Fruit fly (Drosophila melanogaster) whole organism, embryonic: ENCODE results near the gene rut.

ENCODE experiments used
- ATbp ChIP-seq: fragments of 200-800 bp; sonication (Bioruptor generic); optimal IDR thresholded peaks from 2 replicates; lab custom pipeline; 2017; ENCODE audit warnings: missing biosample characterization, mild to moderate bottlenecking, missing genetic modification characterization, missing genetic modification reagents
- CG1024 ChIP-seq: fragments of 200-800 bp; sonication (Bioruptor generic); IDR thresholded peaks from 2 replicates; pipeline ENCODE4 v1.3.6; 2022; ENCODE audit warnings: missing biosample characterization, missing genetic modification characterization
- CG11247 ChIP-seq: fragments of 200-800 bp; sonication (Bioruptor generic); IDR thresholded peaks from 2 replicates; pipeline ENCODE4 v1.3.6; 2022; ENCODE audit warnings: missing biosample characterization, missing genetic modification characterization
- CG11398 ChIP-seq: fragments of 200-800 bp; sonication (Bioruptor generic); optimal IDR thresholded peaks from 2 replicates; lab custom pipeline; 2016; ENCODE audit warnings: missing biosample characterization, missing genetic modification characterization
- CG12104 ChIP-seq: fragments of 200-800 bp; sonication (Bioruptor generic); optimal IDR thresholded peaks from 3 replicates; lab custom pipeline; 2016; ENCODE audit warnings: missing biosample characterization, missing genetic modification characterization
- CG13424 ChIP-seq: fragments of 200-800 bp; sonication (Bioruptor generic); optimal IDR thresholded peaks from 2 replicates; lab custom pipeline; 2019; ENCODE audit warnings: missing biosample characterization, mild to moderate bottlenecking, missing genetic modification characterization, moderate library complexity
- CG1529 ChIP-seq: fragments of 200-800 bp; sonication (Bioruptor generic); optimal IDR thresholded peaks from 3 replicates; lab custom pipeline; 2018; ENCODE audit warnings: missing biosample characterization, missing genetic modification characterization
- CG16779 ChIP-seq: fragments of 200-800 bp; sonication (Bioruptor generic); IDR thresholded peaks from 2 replicates; pipeline ENCODE4 v1.3.6; 2022; ENCODE audit warnings: missing biosample characterization, missing genetic modification characterization
- CG16813 ChIP-seq: fragments of 200-800 bp; sonication (Bioruptor generic); IDR thresholded peaks from 3 replicates; pipeline ENCODE4 v1.3.6; 2022; ENCODE audit warnings: missing biosample characterization, missing genetic modification characterization; ENCODE audit not compliant: partially characterized antibody
- CG1792 ChIP-seq: fragments of 200-800 bp; sonication (Bioruptor generic); optimal IDR thresholded peaks from 2 replicates; lab custom pipeline; 2016; ENCODE audit warnings: missing biosample characterization, missing genetic modification characterization
- CG3838 ChIP-seq: fragments of 200-800 bp; sonication (Bioruptor generic); optimal IDR thresholded peaks from 3 replicates; lab custom pipeline; 2016; ENCODE audit warnings: missing biosample characterization, missing genetic modification characterization
- CG42726 ChIP-seq: fragments of 200-800 bp; sonication (Bioruptor generic); IDR thresholded peaks from 2 replicates; pipeline ENCODE4 v1.3.6; 2022; ENCODE audit warnings: missing biosample characterization, missing genetic modification characterization; ENCODE audit not compliant: partially characterized antibody
- CG6683 ChIP-seq: fragments of 200-800 bp; sonication (Bioruptor generic); optimal IDR thresholded peaks from 2 replicates; lab custom pipeline; 2017; ENCODE audit warnings: missing biosample characterization, mild to moderate bottlenecking, missing genetic modification characterization, missing genetic modification reagents
- CG9727 ChIP-seq: fragments of 200-800 bp; sonication (Bioruptor generic); optimal IDR thresholded peaks from 3 replicates; lab custom pipeline; 2017; ENCODE audit warnings: missing biosample characterization, mild to moderate bottlenecking, missing genetic modification characterization
- Dek ChIP-seq: fragments of 200-800 bp; sonication (Bioruptor generic); optimal IDR thresholded peaks from 3 replicates; lab custom pipeline; 2019; ENCODE audit warnings: missing biosample characterization, mild to moderate bottlenecking, missing genetic modification characterization, moderate library complexity
- Dip3 ChIP-seq: fragments of 200-800 bp; sonication (Bioruptor generic); optimal IDR thresholded peaks from 3 replicates; lab custom pipeline; 2016; ENCODE audit warnings: missing biosample characterization, missing genetic modification characterization
- Ets97D ChIP-seq: fragments of 200-800 bp; sonication (Bioruptor generic); optimal IDR thresholded peaks from 3 replicates; lab custom pipeline; 2016; ENCODE audit warnings: missing biosample characterization, missing genetic modification characterization
- Fer3 ChIP-seq: fragments of 200-800 bp; sonication (Bioruptor generic); optimal IDR thresholded peaks from 2 replicates; lab custom pipeline; 2018; ENCODE audit warnings: missing biosample characterization, mild to moderate bottlenecking, missing genetic modification characterization, moderate library complexity
- Gsc ChIP-seq: fragments of 200-800 bp; sonication (Bioruptor generic); IDR thresholded peaks from 2 replicates; pipeline ENCODE4 v1.3.6; 2022; ENCODE audit warnings: missing biosample characterization, missing genetic modification characterization
- HmgZ ChIP-seq: fragments of 200-800 bp; sonication (Bioruptor generic); optimal IDR thresholded peaks from 2 replicates; lab custom pipeline; 2018; ENCODE audit warnings: missing biosample characterization, mild to moderate bottlenecking, missing genetic modification characterization
- Hr39 ChIP-seq: fragments of >200 bp; optimal IDR thresholded peaks from 2 replicates; lab custom pipeline; 2017
- Hr51 ChIP-seq, 2 experiments: fragments of 200-800 bp; sonication (Bioruptor generic); optimal IDR thresholded peaks; 2 replicates in 1 of 2; 3 replicates in 1 of 2; lab custom pipeline; 2016 to 2018; ENCODE audit warnings: missing biosample characterization in 2 of 2, missing genetic modification characterization in 2 of 2, mild to moderate bottlenecking in 1 of 2, moderate library complexity in 1 of 2
- Hsf ChIP-seq: fragments of 200-800 bp; sonication (Bioruptor generic); optimal IDR thresholded peaks from 3 replicates; lab custom pipeline; 2016; ENCODE audit warnings: missing biosample characterization, missing genetic modification characterization
- Jarid2 ChIP-seq: fragments of 200-800 bp; sonication (Bioruptor generic); optimal IDR thresholded peaks from 3 replicates; lab custom pipeline; 2017; ENCODE audit warnings: mild to moderate bottlenecking, missing biosample characterization, missing genetic modification reagents, missing genetic modification characterization
- Lim3 ChIP-seq: fragments of 200-800 bp; sonication (Bioruptor generic); IDR thresholded peaks from 2 replicates; pipeline ENCODE4 v1.3.6; 2022; ENCODE audit warnings: missing biosample characterization, missing genetic modification characterization
- Mad ChIP-seq: fragments of 200-800 bp; sonication (Bioruptor generic); optimal IDR thresholded peaks from 2 replicates; lab custom pipeline; 2016; ENCODE audit warnings: missing biosample characterization, missing genetic modification characterization
- Med ChIP-seq: fragments of 200-800 bp; sonication (Bioruptor generic); peaks from one replicate; lab custom pipeline; 2016; ENCODE audit warnings: missing biosample characterization, missing genetic modification characterization, mild to moderate bottlenecking, inconsistent platforms, moderate library complexity
- Myb ChIP-seq: fragments of 200-800 bp; sonication (Bioruptor generic); optimal IDR thresholded peaks from 2 replicates; lab custom pipeline; 2016; ENCODE audit warnings: missing biosample characterization, missing genetic modification characterization
- Opbp ChIP-seq: fragments of 200-800 bp; sonication (Bioruptor generic); IDR thresholded peaks from 3 replicates; pipeline ENCODE4 v1.3.6; 2022; ENCODE audit warnings: missing biosample characterization, missing genetic modification characterization; ENCODE audit not compliant: partially characterized antibody
- Pdp1 ChIP-seq, 2 experiments: fragments of 200-800 bp; sonication (Bioruptor generic); optimal IDR thresholded peaks; 3 replicates each; lab custom pipeline; 2016; ENCODE audit warnings: missing biosample characterization in 2 of 2, missing genetic modification characterization in 2 of 2, mild to moderate bottlenecking in 1 of 2, moderate library complexity in 1 of 2
- Sox102F ChIP-seq: fragments of 200-800 bp; sonication (Bioruptor generic); optimal IDR thresholded peaks from 2 replicates; lab custom pipeline; 2018; ENCODE audit warnings: missing biosample characterization, mild to moderate bottlenecking, missing genetic modification characterization, moderate library complexity
- TFAM ChIP-seq: fragments of 200-800 bp; sonication (Bioruptor generic); optimal IDR thresholded peaks from 2 replicates; lab custom pipeline; 2017; ENCODE audit warnings: missing biosample characterization, missing genetic modification characterization, inconsistent platforms
- Tbp ChIP-seq: fragments of >200 bp; optimal IDR thresholded peaks from 2 replicates; lab custom pipeline; 2018; ENCODE audit warnings: missing biosample characterization, missing genetic modification characterization
- ab ChIP-seq: fragments of 200-800 bp; sonication (Bioruptor generic); optimal IDR thresholded peaks from 2 replicates; lab custom pipeline; 2016; ENCODE audit warnings: missing biosample characterization, missing genetic modification characterization
- al ChIP-seq: fragments of 200-800 bp; sonication (Bioruptor generic); IDR thresholded peaks from 2 replicates; pipeline ENCODE4 v1.3.6; 2022; ENCODE audit warnings: missing biosample characterization, missing genetic modification characterization
- ato ChIP-seq: fragments of 200-800 bp; sonication (Bioruptor generic); IDR thresholded peaks from 2 replicates; pipeline ENCODE4 v1.3.6; 2022; ENCODE audit warnings: missing biosample characterization, missing genetic modification characterization; ENCODE audit not compliant: partially characterized antibody
- bowl ChIP-seq: fragments of 200-800 bp; sonication (Bioruptor generic); IDR thresholded peaks from 2 replicates; pipeline ENCODE4 v1.3.6; 2022; ENCODE audit warnings: missing biosample characterization, missing genetic modification characterization
- br ChIP-seq: fragments of >200 bp; optimal IDR thresholded peaks from 2 replicates; lab custom pipeline; 2017
- dmrt11E ChIP-seq: fragments of 200-800 bp; sonication (Bioruptor generic); optimal IDR thresholded peaks from 3 replicates; lab custom pipeline; 2018; ENCODE audit warnings: missing biosample characterization, mild to moderate bottlenecking, missing genetic modification characterization, moderate library complexity
- gcm2 ChIP-seq: fragments of 200-800 bp; sonication (Bioruptor generic); optimal IDR thresholded peaks from 2 replicates; lab custom pipeline; 2016; ENCODE audit warnings: missing biosample characterization, missing genetic modification characterization
- hth ChIP-seq: fragments of >200 bp; optimal IDR thresholded peaks from 2 replicates; lab custom pipeline; 2017; ENCODE audit warnings: inconsistent platforms
- lmd ChIP-seq: fragments of 200-800 bp; sonication (Bioruptor generic); IDR thresholded peaks from 2 replicates; pipeline ENCODE4 v1.3.6; 2022; ENCODE audit warnings: missing biosample characterization, missing genetic modification characterization
- mld ChIP-seq: fragments of 200-800 bp; sonication (Bioruptor generic); IDR thresholded peaks from 3 replicates; pipeline ENCODE4 v1.3.6; 2022; ENCODE audit warnings: missing biosample characterization, missing genetic modification characterization; ENCODE audit not compliant: partially characterized antibody
- odd ChIP-seq: fragments of 200-800 bp; sonication (Bioruptor generic); optimal IDR thresholded peaks from 2 replicates; lab custom pipeline; 2017; ENCODE audit warnings: missing biosample characterization, mild to moderate bottlenecking, missing genetic modification characterization
- onecut ChIP-seq: fragments of 200-800 bp; sonication (Bioruptor generic); IDR thresholded peaks from 2 replicates; pipeline ENCODE4 v1.3.6; 2022; ENCODE audit warnings: missing biosample characterization, missing genetic modification characterization
- otp ChIP-seq: fragments of 200-800 bp; sonication (Bioruptor generic); IDR thresholded peaks from 3 replicates; pipeline ENCODE4, ENCODE4 v1.3.6; 2022; ENCODE audit warnings: missing biosample characterization, missing genetic modification characterization
- pnt ChIP-seq: fragments of 200-800 bp; sonication (Bioruptor generic); optimal IDR thresholded peaks from 3 replicates; lab custom pipeline; 2016; ENCODE audit warnings: missing biosample characterization, missing genetic modification characterization
- ro ChIP-seq: fragments of 200-800 bp; sonication (Bioruptor generic); IDR thresholded peaks from 2 replicates; pipeline ENCODE4 v1.3.6; 2022; ENCODE audit warnings: missing biosample characterization, missing genetic modification characterization
- tx ChIP-seq: fragments of 200-800 bp; sonication (Bioruptor generic); optimal IDR thresholded peaks from 2 replicates; lab custom pipeline; 2016; ENCODE audit warnings: missing biosample characterization, missing genetic modification characterization
- unpg ChIP-seq: fragments of 200-800 bp; sonication (Bioruptor generic); optimal IDR thresholded peaks from 3 replicates; lab custom pipeline; 2018; ENCODE audit warnings: missing biosample characterization, mild to moderate bottlenecking, missing genetic modification characterization, moderate library complexity
- vfl ChIP-seq: fragments of 200-800 bp; sonication (Bioruptor generic); optimal IDR thresholded peaks from 2 replicates; lab custom pipeline; 2016; ENCODE audit warnings: missing biosample characterization, missing genetic modification characterization
- wor ChIP-seq: fragments of 200-800 bp; sonication (Bioruptor generic); IDR thresholded peaks from 2 replicates; pipeline ENCODE4 v1.3.6; 2022; ENCODE audit warnings: missing biosample characterization, missing genetic modification characterization

The rut gene

DNA sequence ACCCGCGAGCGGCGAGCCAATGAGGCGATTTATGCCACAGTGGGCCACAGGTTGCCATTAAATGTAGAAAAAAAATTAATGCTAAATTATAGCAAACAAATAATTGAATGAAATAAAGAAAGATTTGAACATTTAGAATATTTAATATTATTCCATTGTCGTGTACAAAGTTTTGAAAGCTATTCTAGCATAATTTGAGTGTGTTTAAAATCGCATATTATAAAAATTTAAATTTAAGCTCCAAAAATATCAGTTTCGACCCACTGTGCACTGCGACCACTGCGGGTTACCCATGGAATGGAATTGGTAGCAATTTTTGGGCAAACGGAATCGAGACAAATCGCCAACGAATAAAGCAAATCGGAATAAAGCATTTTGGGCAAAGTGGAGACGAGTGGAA, 82.1 kb downstream of the rut start (continued):
- TF ChIP-seq Sox102F (GFP tag; lab: Kevin White, UChicago) (peak; percentile 64), CG12104 (peak; percentile 3), Lim3 (GFP tag; lab: Robert Waterston, UW) (no peak), odd (peak; percentile 51), vfl (GFP tag; lab: Kevin White, UChicago) (no peak), Hr51 (GFP tag; optimal IDR thresholded peaks at IDR 0.05; lab: Kevin White, UChicago) (peak; percentile 1 to 68), CG9727 (GFP tag; lab: Kevin White, UChicago) (peak; percentile 73), al (GFP tag; lab: Robert Waterston, UW) (no peak), CG3838 (GFP tag; lab: Kevin White, UChicago) (no peak), otp (GFP tag; lab: Robert Waterston, UW) (0 out of 3 replicates have a peak, but pooled peaks have one; percentile 35), Hr39 (lab: Kevin White, UChicago) (no peak), CG16779 (GFP tag; lab: Robert Waterston, UW) (no peak), ab (no peak), Pdp1 (GFP tag; optimal IDR thresholded peaks at IDR 0.05; lab: Kevin White, UChicago) (no peak), tx (no peak), dmrt11E (tag; lab: Kevin White, UChicago) (peak; percentile 77), ATbp (GFP tag; lab: Kevin White, UChicago) (peak; percentile 48), unpg (GFP tag; lab: Kevin White, UChicago) (peak; percentile 64), CG16813 (0 out of 3 replicates have a peak, but pooled peaks have one; percentile 24), Med (GFP tag; lab: Kevin White, UChicago) (peak; percentile 70), Gsc (GFP tag; lab: Robert Waterston, UW) (no peak), lmd (GFP tag; lab: Robert Waterston, UW) (peak; percentile 66), mld (no peak), Dip3 (GFP tag; lab: Kevin White, UChicago) (no peak), gcm2 (no peak), hth (lab: Kevin White, UChicago) (no peak), TFAM (GFP tag; lab: Kevin White, UChicago) (no peak), onecut (peak; percentile 45; the same call in 1 of the 2 replicates), CG6683 (GFP tag; lab: Kevin White, UChicago) (no peak), HmgZ (tag; lab: Kevin White, UChicago) (no peak), CG13424 (peak; percentile 64), Dek (tag; lab: Kevin White, UChicago) (peak; percentile 13), CG11398 (GFP tag; lab: Kevin White, UChicago) (no peak), Ets97D (GFP tag; lab: Kevin White, UChicago) (peak; percentile 10), Tbp (GFP tag; lab: Kevin White, UChicago) (no peak), pnt (GFP tag; lab: Kevin White, UChicago) (no peak), Jarid2 (GFP tag; lab: Kevin White, UChicago) (peak; percentile 33), CG1792 (GFP tag; lab: Kevin White, UChicago) (no peak), Hsf (GFP tag; lab: Kevin White, UChicago) (peak; percentile 22), Fer3 (tag; lab: Kevin White, UChicago) (peak; percentile 5), wor (GFP tag; lab: Robert Waterston, UW) (no peak), CG11247 (GFP tag; lab: Robert Waterston, UW) (0 out of 2 replicates have a peak, but pooled peaks have one; percentile 36), br (lab: Kevin White, UChicago) (no peak), bowl (GFP tag; lab: Robert Waterston, UW) (no peak), CG42726 (GFP tag; lab: Robert Waterston, UW) (no peak), CG1529 (peak; percentile 40), ro (GFP tag; lab: Robert Waterston, UW) (0 out of 2 replicates have a peak, but pooled peaks have one; percentile 26), Opbp (GFP tag; lab: Robert Waterston, UW) (no peak), Myb (GFP tag; lab: Kevin White, UChicago) (no peak), CG1024 (GFP tag; lab: Robert Waterston, UW) (0 out of 2 replicates have a peak, but pooled peaks have one; percentile 31), ato (GFP tag; lab: Robert Waterston, UW) (no peak), Mad (GFP tag; lab: Kevin White, UChicago) (no peak)
